Fruit fly (Drosophila melanogaster) whole organism, prepupa: Measurements from ENCODE around the gene Tep1.

ENCODE experiments used
- CG10631 ChIP-seq: fragments of 200-800 bp; sonication (Bioruptor generic); optimal IDR thresholded peaks from 2 replicates; lab custom pipeline; 2016; ENCODE audit warnings: missing biosample characterization, missing genetic modification characterization
- CG11294 ChIP-seq: fragments of 200-800 bp; sonication (Bioruptor generic); IDR thresholded peaks from 2 replicates; pipeline ENCODE4 v1.3.6; 2022; ENCODE audit warnings: missing biosample characterization, missing genetic modification characterization
- CG11902 ChIP-seq: fragments of 200-800 bp; sonication (Bioruptor generic); optimal IDR thresholded peaks from 3 replicates; lab custom pipeline; 2016; ENCODE audit warnings: missing biosample characterization, missing genetic modification characterization
- CG15336 ChIP-seq: fragments of 200-800 bp; sonication (Bioruptor generic); IDR thresholded peaks from 2 replicates; pipeline ENCODE4 v1.3.6; 2022; ENCODE audit warnings: missing biosample characterization, missing genetic modification characterization
- CG1621 ChIP-seq: fragments of 200-800 bp; sonication (Bioruptor generic); optimal IDR thresholded peaks from 3 replicates; lab custom pipeline; 2018; ENCODE audit warnings: missing biosample characterization, mild to moderate bottlenecking, missing genetic modification characterization
- CG16779 ChIP-seq: fragments of 200-800 bp; sonication (Bioruptor generic); optimal IDR thresholded peaks from 3 replicates; lab custom pipeline; 2017; ENCODE audit warnings: missing biosample characterization, mild to moderate bottlenecking, missing genetic modification characterization
- CG32006 ChIP-seq: fragments of 200-800 bp; sonication (Bioruptor generic); optimal IDR thresholded peaks from 3 replicates; lab custom pipeline; 2017; ENCODE audit warnings: missing biosample characterization, mild to moderate bottlenecking, missing genetic modification characterization
- CG3919 ChIP-seq: fragments of 200-800 bp; sonication (Bioruptor generic); optimal IDR thresholded peaks from 3 replicates; lab custom pipeline; 2016; ENCODE audit warnings: missing biosample characterization, missing genetic modification characterization
- CG4318 ChIP-seq: fragments of 200-800 bp; sonication (Bioruptor generic); optimal IDR thresholded peaks from 3 replicates; lab custom pipeline; 2017; ENCODE audit warnings: missing biosample characterization, mild to moderate bottlenecking, missing genetic modification characterization
- CG6276 ChIP-seq: fragments of 200-800 bp; sonication (Bioruptor generic); optimal IDR thresholded peaks from 2 replicates; lab custom pipeline; 2017; ENCODE audit warnings: missing biosample characterization, mild to moderate bottlenecking, missing genetic modification characterization
- CG6792 ChIP-seq: fragments of 200-800 bp; sonication (Bioruptor generic); optimal IDR thresholded peaks from 3 replicates; lab custom pipeline; 2016; ENCODE audit warnings: missing biosample characterization, missing genetic modification characterization
- CG6808 ChIP-seq: fragments of 200-800 bp; sonication (Bioruptor generic); optimal IDR thresholded peaks from 3 replicates; lab custom pipeline; 2017; ENCODE audit warnings: missing biosample characterization, missing genetic modification characterization, mild to moderate bottlenecking, moderate library complexity, missing genetic modification reagents
- CG8632 ChIP-seq: fragments of 200-800 bp; sonication (Bioruptor generic); optimal IDR thresholded peaks from 3 replicates; lab custom pipeline; 2016; ENCODE audit warnings: missing biosample characterization, missing genetic modification characterization
- CG9139 ChIP-seq: fragments of 200-800 bp; sonication (Bioruptor generic); optimal IDR thresholded peaks from 3 replicates; lab custom pipeline; 2017; ENCODE audit warnings: missing biosample characterization, mild to moderate bottlenecking, missing genetic modification characterization
- Eip75B ChIP-seq: fragments of 200-800 bp; sonication (Bioruptor generic); optimal IDR thresholded peaks from 3 replicates; lab custom pipeline; 2016; ENCODE audit warnings: missing biosample characterization, missing genetic modification characterization
- Eip78C ChIP-seq: fragments of 200-800 bp; sonication (Bioruptor generic); peaks from one replicate; lab custom pipeline; 2016; ENCODE audit warnings: missing biosample characterization, missing genetic modification characterization
- Ets21C ChIP-seq: fragments of 200-800 bp; sonication (Bioruptor generic); optimal IDR thresholded peaks from 3 replicates; lab custom pipeline; 2016; ENCODE audit warnings: missing biosample characterization, missing genetic modification characterization
- Ets96B ChIP-seq: fragments of 200-800 bp; optimal IDR thresholded peaks from 2 replicates; lab custom pipeline; 2019; ENCODE audit warnings: missing biosample characterization, mild to moderate bottlenecking, missing genetic modification characterization, moderate library complexity
- Gug ChIP-seq: fragments of 200-800 bp; sonication (Bioruptor generic); IDR thresholded peaks from 2 replicates; pipeline ENCODE4 v1.3.6; 2022; ENCODE audit warnings: missing biosample characterization, missing genetic modification characterization
- Hr38 ChIP-seq: sonication (Bioruptor generic); optimal IDR thresholded peaks from 2 replicates; lab custom pipeline; 2016; ENCODE audit warnings: missing biosample characterization, missing genetic modification characterization
- Hr39 ChIP-seq: fragments of 200-800 bp; sonication (Bioruptor generic); optimal IDR thresholded peaks from 2 replicates; lab custom pipeline; 2016; ENCODE audit warnings: missing biosample characterization, missing genetic modification characterization
- Lpt ChIP-seq: fragments of 200-800 bp; sonication (Bioruptor generic); optimal IDR thresholded peaks from 3 replicates; lab custom pipeline; 2016; ENCODE audit warnings: missing biosample characterization, missing genetic modification characterization
- OdsH ChIP-seq: fragments of 200-800 bp; sonication (Bioruptor generic); optimal IDR thresholded peaks from 3 replicates; lab custom pipeline; 2016; ENCODE audit warnings: missing biosample characterization, missing genetic modification characterization
- Smox ChIP-seq: fragments of 200-800 bp; sonication (Bioruptor generic); optimal IDR thresholded peaks from 3 replicates; lab custom pipeline; 2016; ENCODE audit warnings: missing biosample characterization, missing genetic modification characterization
- Sox102F ChIP-seq: fragments of 200-800 bp; sonication (Bioruptor generic); optimal IDR thresholded peaks from 2 replicates; lab custom pipeline; 2016; ENCODE audit warnings: missing biosample characterization, mild to moderate bottlenecking, missing genetic modification characterization
- Sox14 ChIP-seq: fragments of 200-800 bp; sonication (Bioruptor generic); optimal IDR thresholded peaks from 3 replicates; lab custom pipeline; 2016; ENCODE audit warnings: missing biosample characterization, missing genetic modification characterization
- Sox15 ChIP-seq: fragments of 200-800 bp; sonication (Bioruptor generic); optimal IDR thresholded peaks from 3 replicates; lab custom pipeline; 2016; ENCODE audit warnings: missing biosample characterization, missing genetic modification characterization
- achi ChIP-seq: fragments of 200-800 bp; sonication (Bioruptor generic); optimal IDR thresholded peaks from 3 replicates; lab custom pipeline; 2016; ENCODE audit warnings: missing biosample characterization, missing genetic modification characterization
- acj6 ChIP-seq: fragments of 200-800 bp; sonication (Bioruptor generic); optimal IDR thresholded peaks from 3 replicates; lab custom pipeline; 2016; ENCODE audit warnings: missing biosample characterization, missing genetic modification characterization
- dac ChIP-seq: fragments of 200-800 bp; sonication (Bioruptor generic); optimal IDR thresholded peaks from 2 replicates; lab custom pipeline; 2017; ENCODE audit warnings: missing biosample characterization, mild to moderate bottlenecking, missing genetic modification characterization
- esn ChIP-seq: fragments of 200-800 bp; sonication (Bioruptor generic); optimal IDR thresholded peaks from 2 replicates; lab custom pipeline; 2016; ENCODE audit warnings: missing biosample characterization, mild to moderate bottlenecking, missing genetic modification characterization, moderate library complexity
- fd59A ChIP-seq: fragments of 200-800 bp; sonication (Bioruptor generic); optimal IDR thresholded peaks from 2 replicates; lab custom pipeline; 2017; ENCODE audit warnings: missing biosample characterization, mild to moderate bottlenecking, missing genetic modification characterization, missing genetic modification reagents
- lz ChIP-seq: fragments of 200-800 bp; sonication (Bioruptor generic); optimal IDR thresholded peaks from 3 replicates; lab custom pipeline; 2016; ENCODE audit warnings: missing biosample characterization, missing genetic modification characterization
- pdm3 ChIP-seq: fragments of 200-800 bp; sonication (Bioruptor generic); optimal IDR thresholded peaks from 3 replicates; lab custom pipeline; 2016; ENCODE audit warnings: missing biosample characterization, missing genetic modification characterization
- svp ChIP-seq: fragments of 200-800 bp; sonication (Bioruptor generic); peaks from one replicate; lab custom pipeline; 2016; ENCODE audit warnings: missing biosample characterization, missing genetic modification characterization
- topi ChIP-seq: fragments of 200-800 bp; sonication (Bioruptor generic); optimal IDR thresholded peaks from 3 replicates; lab custom pipeline; 2016; ENCODE audit warnings: missing biosample characterization, missing genetic modification characterization
- vri ChIP-seq: fragments of 200-800 bp; sonication (Bioruptor generic); optimal IDR thresholded peaks from 3 replicates; lab custom pipeline; 2016; ENCODE audit warnings: missing biosample characterization, mild to moderate bottlenecking, missing genetic modification characterization

The Tep1 gene

DNA sequence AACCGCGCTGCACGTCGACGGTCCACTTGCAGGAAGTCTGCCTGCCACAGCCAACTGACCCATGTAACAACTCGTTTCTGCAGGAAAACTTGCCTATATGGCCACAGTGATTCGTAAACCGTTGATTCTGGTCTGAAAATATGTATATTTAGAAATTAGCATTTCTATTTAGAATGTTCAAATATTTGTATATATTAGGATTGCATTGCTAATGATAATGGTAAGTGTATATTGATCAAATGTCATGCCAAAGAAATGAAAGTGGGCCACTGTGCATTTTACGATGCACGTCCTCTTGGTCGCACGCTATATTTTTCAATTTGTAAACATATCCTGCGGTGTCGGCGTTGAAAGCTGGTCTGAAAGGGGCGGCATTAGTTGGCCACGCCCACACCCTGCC, 7.4 kb downstream of the Tep1 start (continued):
- no peak for TF ChIP-seq dac (GFP tag; lab: Kevin White, UChicago)
- no peak for TF ChIP-seq CG16779 (tag; lab: Kevin White, UChicago)
- 0 out of 2 replicates have a peak, but pooled peaks have one; percentile 18 for TF ChIP-seq Gug (GFP tag; lab: Robert Waterston, UW)
- TF ChIP-seq CG32006 (GFP tag; lab: Kevin White, UChicago): peak; percentile 40
- peak; percentile 57 for TF ChIP-seq pdm3 (GFP tag; lab: Kevin White, UChicago)
- TF ChIP-seq Hr38 (GFP tag; lab: Kevin White, UChicago): no peak
- no peak for TF ChIP-seq CG6276 (GFP tag; lab: Kevin White, UChicago)
- TF ChIP-seq Smox: peak; percentile 46
- TF ChIP-seq Hr39 (GFP tag; lab: Kevin White, UChicago): peak; percentile 26
- TF ChIP-seq Eip78C (GFP tag; lab: Kevin White, UChicago): no peak
- TF ChIP-seq CG6808 (GFP tag; lab: Kevin White, UChicago): no peak
- peak; percentile 29 for TF ChIP-seq OdsH
- TF ChIP-seq Ets96B (tag; lab: Kevin White, UChicago): no peak
- no peak for TF ChIP-seq fd59A
- TF ChIP-seq CG8632 (GFP tag; lab: Kevin White, UChicago): peak; percentile 9

DNA sequence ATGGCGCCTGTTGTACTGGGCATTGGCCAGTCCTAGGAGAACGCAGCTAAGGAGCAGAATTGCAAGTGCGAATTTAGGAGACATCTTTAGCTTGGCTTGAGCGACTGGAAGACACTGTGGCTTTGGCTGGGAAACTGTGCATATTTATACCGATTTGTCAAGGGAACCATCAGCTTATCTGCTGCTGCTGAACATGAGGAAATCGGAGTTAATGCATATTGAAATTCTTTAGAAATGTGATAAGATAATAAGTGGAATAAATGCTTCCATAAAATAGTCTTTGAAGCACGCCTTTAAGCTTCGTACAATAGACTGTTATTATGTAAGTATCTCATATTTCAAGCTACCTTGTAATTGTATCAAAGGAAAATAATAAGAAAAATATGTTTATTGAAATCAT, 10.5 kb downstream of the Tep1 start, which contains the start of gene CG44475:
Gene CG44475 (minus strand): TSS at position 101 of the 400 bp plus-strand sequence.
- no peak for TF ChIP-seq dac (GFP tag; lab: Kevin White, UChicago)
- TF ChIP-seq CG1621 (tag; lab: Kevin White, UChicago): no peak
- no peak for TF ChIP-seq Eip75B (GFP tag; lab: Kevin White, UChicago)
- TF ChIP-seq CG6808 (GFP tag; lab: Kevin White, UChicago): no peak
- no peak for TF ChIP-seq lz
- TF ChIP-seq CG10631 (GFP tag; lab: Kevin White, UChicago): no peak
- no peak for TF ChIP-seq Sox15 (GFP tag; lab: Kevin White, UChicago)
- TF ChIP-seq topi (GFP tag; lab: Kevin White, UChicago): no peak

DNA sequence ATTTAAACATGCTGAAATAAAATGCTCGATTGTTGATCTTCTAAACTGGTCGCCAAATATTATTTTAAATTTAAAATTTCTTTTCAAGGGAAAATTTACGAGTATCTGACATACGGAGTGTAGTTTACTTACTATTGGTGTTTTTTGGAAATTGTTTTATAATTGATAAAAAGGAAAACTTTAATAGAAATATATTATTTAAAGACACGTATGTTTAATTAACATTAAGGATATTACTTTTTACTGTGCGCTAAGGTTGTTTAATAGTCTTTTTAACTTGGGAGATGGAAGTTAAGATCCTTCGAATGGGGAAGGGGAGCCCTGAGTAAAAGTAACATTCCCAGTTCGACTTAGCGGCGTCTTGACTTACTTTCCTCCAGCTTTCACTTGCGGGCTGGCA, 13.6 kb downstream of the Tep1 start, which contains the start of gene CG7653:
Gene CG7653 (minus strand): TSS at position 101 of the 400 bp plus-strand sequence.
- TF ChIP-seq Sox14 (GFP tag; lab: Kevin White, UChicago): no peak
- no peak for TF ChIP-seq CG15336
- TF ChIP-seq CG4318 (GFP tag; lab: Kevin White, UChicago): no peak
- no peak for TF ChIP-seq CG3919 (GFP tag; lab: Kevin White, UChicago)
- no peak for TF ChIP-seq acj6 (GFP tag; lab: Kevin White, UChicago)
- TF ChIP-seq CG6792 (GFP tag; lab: Kevin White, UChicago): no peak
- no peak for TF ChIP-seq Sox102F (GFP tag; lab: Kevin White, UChicago)
- TF ChIP-seq achi (GFP tag; lab: Kevin White, UChicago): no peak
- TF ChIP-seq CG11902 (GFP tag; lab: Kevin White, UChicago): no peak
- no peak for TF ChIP-seq CG11294 (GFP tag; lab: Robert Waterston, UW)
- no peak for TF ChIP-seq Hr38 (GFP tag; lab: Kevin White, UChicago)
- no peak for TF ChIP-seq Ets21C (GFP tag; lab: Kevin White, UChicago)
- TF ChIP-seq lz: no peak
- TF ChIP-seq vri: no peak
- no peak for TF ChIP-seq OdsH
- TF ChIP-seq Lpt (GFP tag; lab: Kevin White, UChicago): no peak
- TF ChIP-seq esn (GFP tag; lab: Kevin White, UChicago): no peak
- no peak for TF ChIP-seq svp
- TF ChIP-seq CG9139 (GFP tag; lab: Kevin White, UChicago): no peak

DNA sequence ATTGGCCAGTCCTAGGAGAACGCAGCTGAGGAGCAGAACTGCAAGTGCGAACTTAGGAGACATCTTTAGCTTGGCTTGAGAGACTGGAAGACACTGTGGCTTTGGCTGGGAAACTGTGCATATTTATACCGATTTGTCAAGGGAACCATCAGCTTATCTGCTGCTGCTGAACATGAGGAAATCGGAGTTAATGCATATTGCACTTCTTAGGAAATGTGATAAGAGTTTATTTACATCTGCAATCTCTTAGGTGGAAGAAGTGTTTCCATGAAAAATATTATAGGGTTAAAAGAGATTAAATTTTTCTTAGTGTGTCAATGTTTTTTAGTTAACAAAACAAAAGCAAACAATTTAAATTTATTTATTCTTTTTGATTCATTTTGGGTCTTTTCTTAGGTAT, 28.2 kb downstream of the Tep1 start, which contains the start of gene CG42792:
Gene CG42792 (minus strand): TSS at position 101 of the 400 bp plus-strand sequence.
- no peak for TF ChIP-seq CG8632 (GFP tag; lab: Kevin White, UChicago)
- TF ChIP-seq esn (GFP tag; lab: Kevin White, UChicago): no peak
